Worm (Caenorhabditis elegans) whole organism, mixed stage, embryonic: ENCODE measurements around the gene C45B11.9.

Experiments used
- blmp-1 ChIP-seq: fragments of 150-350 bp; optimal IDR thresholded peaks from 2 replicates; lab custom pipeline; 2014; ENCODE audit warnings: missing biosample characterization, missing genetic modification characterization
- ces-1 ChIP-seq: fragments of 150-350 bp; optimal IDR thresholded peaks from 2 replicates; lab custom pipeline; 2014; ENCODE audit warnings: missing biosample characterization, missing genetic modification reagents, missing genetic modification characterization
- elt-3 ChIP-seq: fragments of 150-350 bp; optimal IDR thresholded peaks from 2 replicates; lab custom pipeline; 2014; ENCODE audit warnings: missing biosample characterization, missing genetic modification characterization
- flh-1 ChIP-seq: fragments of 200-800 bp; sonication (Bioruptor generic); optimal IDR thresholded peaks from 2 replicates; lab custom pipeline; 2018; ENCODE audit warnings: mild to moderate bottlenecking, missing genetic modification characterization, moderate library complexity, missing compliant biosample characterization
- lin-13 ChIP-seq: fragments of 150-350 bp; optimal IDR thresholded peaks from 2 replicates; lab custom pipeline; 2014; ENCODE audit warnings: missing biosample characterization, missing genetic modification characterization
- mep-1 ChIP-seq: fragments of 150-350 bp; optimal IDR thresholded peaks from 2 replicates; lab custom pipeline; 2017; ENCODE audit warnings: missing biosample characterization, missing genetic modification reagents, missing genetic modification characterization, inconsistent platforms
- nhr-237 ChIP-seq: fragments of 150-350 bp; optimal IDR thresholded peaks from 2 replicates; lab custom pipeline; 2014; ENCODE audit warnings: missing biosample characterization, missing genetic modification characterization
- nhr-76 ChIP-seq: sonication (generic microtip); optimal IDR thresholded peaks from 2 replicates; lab custom pipeline; 2017; ENCODE audit warnings: missing biosample characterization, missing genetic modification characterization
- pha-4 ChIP-seq: fragments of 150-350 bp; optimal IDR thresholded peaks from 2 replicates; lab custom pipeline; 2018; ENCODE audit warnings: missing biosample characterization, missing genetic modification reagents, missing genetic modification characterization
- unc-39 ChIP-seq: fragments of 150-350 bp; optimal IDR thresholded peaks from 2 replicates; lab custom pipeline; 2014; ENCODE audit warnings: missing biosample characterization, missing genetic modification characterization
- unc-62 ChIP-seq: fragments of 150-350 bp; optimal IDR thresholded peaks from 2 replicates; lab custom pipeline; 2014; ENCODE audit warnings: missing biosample characterization, missing genetic modification reagents, missing genetic modification characterization

ce11 chrV:11076403-11076802, 36.3 kb downstream of the C45B11.9 start:
- TF ChIP-seq blmp-1 (tag; lab: Kevin White, UChicago), result no peak
- TF ChIP-seq nhr-76 (tag; lab: Kevin White, UChicago), result no peak
- no peak for TF ChIP-seq mep-1 (tag; lab: Kevin White, UChicago)
- no peak for TF ChIP-seq unc-39 (tag; lab: Kevin White, UChicago)
- no peak for TF ChIP-seq pha-4 (tag; lab: Kevin White, UChicago)
- no peak for TF ChIP-seq nhr-237
- no peak for TF ChIP-seq lin-13
- no peak for TF ChIP-seq unc-62 (GFP tag; lab: Kevin White, UChicago)
- no peak for TF ChIP-seq flh-1 (GFP tag; lab: Kevin White, UChicago)
- no peak for TF ChIP-seq elt-3 (tag; lab: Kevin White, UChicago)
- TF ChIP-seq ces-1 (GFP tag; lab: Kevin White, UChicago), result no peak
